Worm (Caenorhabditis elegans): ENCODE measurements around the gene nhr-37.

nhr-37 gene

DNA sequence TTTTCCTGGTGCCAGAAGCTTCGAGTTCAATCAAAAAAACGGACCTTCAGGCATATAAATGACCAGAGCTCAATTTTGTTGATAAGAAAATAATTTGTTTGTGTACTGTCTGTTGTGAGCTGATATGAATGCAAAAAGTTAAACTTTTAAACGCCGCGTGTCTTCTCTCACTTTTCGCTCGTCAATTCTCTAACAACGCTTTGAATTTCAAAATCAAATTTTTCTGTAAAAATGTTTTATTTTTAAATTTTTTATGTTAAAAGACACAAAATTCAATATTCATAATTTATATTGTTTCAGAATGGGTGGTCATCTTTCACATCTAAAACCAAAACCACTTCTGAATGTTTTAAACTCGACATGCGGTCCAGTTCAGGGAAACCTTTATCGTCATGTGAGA is 52.0 kb downstream of the nhr-37 start, which contains the start of gene cest-31:
Gene cest-31 (plus strand): TSS at position 301 of the 400 bp plus-strand sequence.
- no peak for TF ChIP-seq mls-2 (tag; optimal IDR thresholded peaks at IDR 0.05)
- TF ChIP-seq elt-3 (tag; optimal IDR thresholded peaks at IDR 0.05): no peak
- TF ChIP-seq zip-8 (tag; optimal IDR thresholded peaks at IDR 0.05): no peak
- no peak for TF ChIP-seq flh-1 (GFP tag; optimal IDR thresholded peaks at IDR 0.05)
- TF ChIP-seq unc-120 (tag; optimal IDR thresholded peaks at IDR 0.05; ENCODE audit: poor library complexity, severe bottlenecking): no peak
- no peak for TF ChIP-seq drap-1 (GFP tag; optimal IDR thresholded peaks at IDR 0.05)
- TF ChIP-seq nhr-12 (tag; optimal IDR thresholded peaks at IDR 0.05): no peak
- no peak for TF ChIP-seq elt-1 (tag; optimal IDR thresholded peaks at IDR 0.05; ENCODE audit: borderline replicate concordance, insufficient read depth)
- TF ChIP-seq tbx-8 (GFP tag; optimal IDR thresholded peaks at IDR 0.05): no peak
- no peak for TF ChIP-seq ztf-11 (tag; optimal IDR thresholded peaks at IDR 0.05)
- TF ChIP-seq nhr-2 (tag; optimal IDR thresholded peaks at IDR 0.05): no peak
- no peak for TF ChIP-seq lsy-2 (tag; optimal IDR thresholded peaks at IDR 0.05)
- no peak for TF ChIP-seq unc-62 (GFP tag; optimal IDR thresholded peaks at IDR 0.05)
- TF ChIP-seq ceh-43 (GFP tag; optimal IDR thresholded peaks at IDR 0.05): no peak
- no peak for TF ChIP-seq nhr-76 (tag; optimal IDR thresholded peaks at IDR 0.05)
- TF ChIP-seq blmp-1 (tag; optimal IDR thresholded peaks at IDR 0.05): no peak
- no peak for TF ChIP-seq nhr-28 (tag; optimal IDR thresholded peaks at IDR 0.05)
- TF ChIP-seq mab-5 (tag; optimal IDR thresholded peaks at IDR 0.05): no peak
- TF ChIP-seq lin-13 (tag; optimal IDR thresholded peaks at IDR 0.05): no peak

Data from whole organism, mixed stage, embryonic.